ENCODE assay signal across 1 fruit fly cellular context in genomic region chr3L:1831753-1832268, dm6.
TF ChIP-seq lines count a peak whose summit lies in the region.

Gene Cpr62Ba (minus strand): TSS chr3L:1831783.

TF ChIP-seq in whole organism, embryonic, 481 proteins besides CTCF, POLR2A, EP300 and RAD21 (continued from another document):
- TF ChIP-seq CG17612 (GFP tag; IDR thresholded peaks at IDR 0.05; lab: Robert Waterston, UW) (no peak), peb (GFP tag; IDR thresholded peaks at IDR 0.05; lab: Robert Waterston, UW) (no peak), CG8359 (GFP tag; optimal IDR thresholded peaks at IDR 0.05; lab: Kevin White, UChicago; ENCODE audit: borderline replicate concordance) (no peak), CG15011 (GFP tag; optimal IDR thresholded peaks at IDR 0.05; lab: Kevin White, UChicago) (no peak), gfzf (GFP tag; optimal IDR thresholded peaks at IDR 0.05; lab: Kevin White, UChicago) (peak; percentile 62), CG11560 (tag; IDR thresholded peaks at IDR 0.05; lab: Robert Waterston, UW) (no peak), jigr1 (GFP tag; IDR thresholded peaks at IDR 0.05; lab: Robert Waterston, UW) (no peak), Atf-2 (GFP tag; optimal IDR thresholded peaks at IDR 0.05; lab: Kevin White, UChicago) (no peak), psq (GFP tag; optimal IDR thresholded peaks at IDR 0.05; lab: Kevin White, UChicago) (no peak), CG11504 (tag; optimal IDR thresholded peaks at IDR 0.05; lab: Kevin White, UChicago) (no peak), CG9727 (GFP tag; optimal IDR thresholded peaks at IDR 0.05; lab: Kevin White, UChicago) (no peak), CG10979 (tag; optimal IDR thresholded peaks at IDR 0.05; lab: Kevin White, UChicago) (no peak), da (GFP tag; optimal IDR thresholded peaks at IDR 0.05; lab: Kevin White, UChicago) (no peak), CG7271 (tag; optimal IDR thresholded peaks at IDR 0.05; lab: Kevin White, UChicago) (no peak), CG8924 (tag; optimal IDR thresholded peaks at IDR 0.05; lab: Kevin White, UChicago) (no peak), vvl (GFP tag; IDR thresholded peaks at IDR 0.05; lab: Robert Waterston, UW) (peak; percentile 33; the same call in 1 of the 2 replicates), otp (GFP tag; IDR thresholded peaks at IDR 0.05; lab: Robert Waterston, UW) (no peak), slbo (GFP tag; IDR thresholded peaks at IDR 0.05; lab: Robert Waterston, UW) (no peak), ewg (GFP tag; optimal IDR thresholded peaks at IDR 0.05; lab: Kevin White, UChicago) (no peak), CG1647 (GFP tag; optimal IDR thresholded peaks at IDR 0.05; lab: Kevin White, UChicago) (no peak), az2 (GFP tag; optimal IDR thresholded peaks at IDR 0.05; lab: Kevin White, UChicago) (no peak), esg (GFP tag; conservative IDR thresholded peaks at IDR 0.05; lab: Robert Waterston, UW) (no peak), Hand (GFP tag; optimal IDR thresholded peaks at IDR 0.05; lab: Kevin White, UChicago) (no peak), CG14050 (GFP tag; IDR thresholded peaks at IDR 0.05; lab: Robert Waterston, UW) (no peak), jing (GFP tag; optimal IDR thresholded peaks at IDR 0.05; lab: Kevin White, UChicago) (no peak), CG3726 (GFP tag; IDR thresholded peaks at IDR 0.05; lab: Robert Waterston, UW) (no peak), dmrt11E (tag; optimal IDR thresholded peaks at IDR 0.05; lab: Kevin White, UChicago) (no peak), Hmx (GFP tag; optimal IDR thresholded peaks at IDR 0.05; lab: Kevin White, UChicago) (no peak), tap (tag; optimal IDR thresholded peaks at IDR 0.05; lab: Kevin White, UChicago) (no peak), luna (GFP tag; optimal IDR thresholded peaks at IDR 0.05; lab: Kevin White, UChicago) (no peak), ro (GFP tag; IDR thresholded peaks at IDR 0.05; lab: Robert Waterston, UW) (no peak), Hr78 (GFP tag; optimal IDR thresholded peaks at IDR 0.05; lab: Kevin White, UChicago) (peak in 1 of 2 experiments; percentile 84), Ets97D (GFP tag; optimal IDR thresholded peaks at IDR 0.05; lab: Kevin White, UChicago) (peak; percentile 33)
